Fruit fly (Drosophila melanogaster) whole organism, prepupa: ENCODE measurements around the gene Pdf.

Source experiments
- Blimp-1 ChIP-seq: fragments of 200-800 bp; sonication (Bioruptor generic); optimal IDR thresholded peaks from 3 replicates; lab custom pipeline; 2017; ENCODE audit warnings: missing biosample characterization, missing genetic modification characterization, mild to moderate bottlenecking, moderate library complexity, missing genetic modification reagents
- CG10631 ChIP-seq: fragments of 200-800 bp; sonication (Bioruptor generic); optimal IDR thresholded peaks from 2 replicates; lab custom pipeline; 2016; ENCODE audit warnings: missing biosample characterization, missing genetic modification characterization
- CG10669 ChIP-seq: fragments of 200-800 bp; sonication (Bioruptor generic); optimal IDR thresholded peaks from 3 replicates; lab custom pipeline; 2018; ENCODE audit warnings: missing biosample characterization, mild to moderate bottlenecking, missing genetic modification characterization, moderate library complexity
- CG11294 ChIP-seq: fragments of 200-800 bp; sonication (Bioruptor generic); IDR thresholded peaks from 2 replicates; pipeline ENCODE4 v1.3.6; 2022; ENCODE audit warnings: missing biosample characterization, missing genetic modification characterization
- CG11762 ChIP-seq: fragments of 200-800 bp; sonication (Bioruptor generic); optimal IDR thresholded peaks from 3 replicates; lab custom pipeline; 2016; ENCODE audit warnings: missing biosample characterization, missing genetic modification characterization; ENCODE audit not compliant: insufficient read depth
- CG15336 ChIP-seq: fragments of 200-800 bp; sonication (Bioruptor generic); IDR thresholded peaks from 2 replicates; pipeline ENCODE4 v1.3.6; 2022; ENCODE audit warnings: missing biosample characterization, missing genetic modification characterization
- CG1621 ChIP-seq: fragments of 200-800 bp; sonication (Bioruptor generic); optimal IDR thresholded peaks from 3 replicates; lab custom pipeline; 2018; ENCODE audit warnings: missing biosample characterization, mild to moderate bottlenecking, missing genetic modification characterization
- CG16779 ChIP-seq: fragments of 200-800 bp; sonication (Bioruptor generic); optimal IDR thresholded peaks from 3 replicates; lab custom pipeline; 2017; ENCODE audit warnings: missing biosample characterization, mild to moderate bottlenecking, missing genetic modification characterization
- CG3032 ChIP-seq: fragments of 200-800 bp; optimal IDR thresholded peaks from 2 replicates; lab custom pipeline; 2019; ENCODE audit warnings: missing biosample characterization, mild to moderate bottlenecking, missing genetic modification characterization, moderate library complexity
- CG31627 ChIP-seq: fragments of 200-800 bp; sonication (Bioruptor generic); optimal IDR thresholded peaks from 3 replicates; lab custom pipeline; 2016; ENCODE audit warnings: missing biosample characterization, missing genetic modification characterization
- CG32006 ChIP-seq: fragments of 200-800 bp; sonication (Bioruptor generic); optimal IDR thresholded peaks from 3 replicates; lab custom pipeline; 2017; ENCODE audit warnings: missing biosample characterization, mild to moderate bottlenecking, missing genetic modification characterization
- CG34406 ChIP-seq: fragments of 200-800 bp; sonication (Bioruptor generic); optimal IDR thresholded peaks from 3 replicates; lab custom pipeline; 2016; ENCODE audit warnings: missing biosample characterization, missing genetic modification characterization
- CG4318 ChIP-seq: fragments of 200-800 bp; sonication (Bioruptor generic); optimal IDR thresholded peaks from 3 replicates; lab custom pipeline; 2017; ENCODE audit warnings: missing biosample characterization, mild to moderate bottlenecking, missing genetic modification characterization
- CG6163 ChIP-seq: fragments of 200-800 bp; sonication (Bioruptor generic); IDR thresholded peaks from 3 replicates; pipeline ENCODE4 v1.3.6; 2022; ENCODE audit warnings: missing biosample characterization, missing genetic modification characterization
- CG6276 ChIP-seq: fragments of 200-800 bp; sonication (Bioruptor generic); optimal IDR thresholded peaks from 2 replicates; lab custom pipeline; 2017; ENCODE audit warnings: missing biosample characterization, mild to moderate bottlenecking, missing genetic modification characterization
- CG6792 ChIP-seq: fragments of 200-800 bp; sonication (Bioruptor generic); optimal IDR thresholded peaks from 3 replicates; lab custom pipeline; 2016; ENCODE audit warnings: missing biosample characterization, missing genetic modification characterization
- CG6854 ChIP-seq: fragments of 200-800 bp; sonication (Bioruptor generic); optimal IDR thresholded peaks from 2 replicates; lab custom pipeline; 2017; ENCODE audit warnings: missing biosample characterization, mild to moderate bottlenecking, missing genetic modification characterization
- CG7368 ChIP-seq: fragments of 200-800 bp; sonication (Bioruptor generic); optimal IDR thresholded peaks from 3 replicates; lab custom pipeline; 2016; ENCODE audit warnings: missing biosample characterization, missing genetic modification characterization
- CG8119 ChIP-seq: fragments of 200-800 bp; sonication (Bioruptor generic); IDR thresholded peaks from 3 replicates; pipeline ENCODE4 v1.3.6; 2022; ENCODE audit warnings: missing biosample characterization, missing genetic modification characterization
- CG8319 ChIP-seq: fragments of 200-800 bp; sonication (Bioruptor generic); optimal IDR thresholded peaks from 3 replicates; lab custom pipeline; 2016; ENCODE audit warnings: missing biosample characterization, missing genetic modification characterization
- CG8632 ChIP-seq: fragments of 200-800 bp; sonication (Bioruptor generic); optimal IDR thresholded peaks from 3 replicates; lab custom pipeline; 2016; ENCODE audit warnings: missing biosample characterization, missing genetic modification characterization
- Eip75B ChIP-seq: fragments of 200-800 bp; sonication (Bioruptor generic); optimal IDR thresholded peaks from 3 replicates; lab custom pipeline; 2016; ENCODE audit warnings: missing biosample characterization, missing genetic modification characterization
- Eip78C ChIP-seq: fragments of 200-800 bp; sonication (Bioruptor generic); peaks from one replicate; lab custom pipeline; 2016; ENCODE audit warnings: missing biosample characterization, missing genetic modification characterization
- Eip93F ChIP-seq: fragments of 200-800 bp; sonication (Bioruptor generic); optimal IDR thresholded peaks from 2 replicates; lab custom pipeline; 2016; ENCODE audit warnings: missing biosample characterization, mild to moderate bottlenecking, missing genetic modification characterization
- Ets21C ChIP-seq: fragments of 200-800 bp; sonication (Bioruptor generic); optimal IDR thresholded peaks from 3 replicates; lab custom pipeline; 2016; ENCODE audit warnings: missing biosample characterization, missing genetic modification characterization
- Hr38 ChIP-seq: sonication (Bioruptor generic); optimal IDR thresholded peaks from 2 replicates; lab custom pipeline; 2016; ENCODE audit warnings: missing biosample characterization, missing genetic modification characterization
- Hr39 ChIP-seq: fragments of 200-800 bp; sonication (Bioruptor generic); optimal IDR thresholded peaks from 2 replicates; lab custom pipeline; 2016; ENCODE audit warnings: missing biosample characterization, missing genetic modification characterization
- Hr4 ChIP-seq: fragments of 200-800 bp; sonication (Bioruptor generic); optimal IDR thresholded peaks from 3 replicates; lab custom pipeline; 2016; ENCODE audit warnings: missing biosample characterization, missing genetic modification characterization
- Lpt ChIP-seq: fragments of 200-800 bp; sonication (Bioruptor generic); optimal IDR thresholded peaks from 3 replicates; lab custom pipeline; 2016; ENCODE audit warnings: missing biosample characterization, missing genetic modification characterization
- Met ChIP-seq: fragments of 200-800 bp; sonication (Bioruptor generic); optimal IDR thresholded peaks from 3 replicates; lab custom pipeline; 2016; ENCODE audit warnings: missing biosample characterization, missing genetic modification characterization
- OdsH ChIP-seq: fragments of 200-800 bp; sonication (Bioruptor generic); optimal IDR thresholded peaks from 3 replicates; lab custom pipeline; 2016; ENCODE audit warnings: missing biosample characterization, missing genetic modification characterization
- Sox102F ChIP-seq: fragments of 200-800 bp; sonication (Bioruptor generic); optimal IDR thresholded peaks from 2 replicates; lab custom pipeline; 2016; ENCODE audit warnings: missing biosample characterization, mild to moderate bottlenecking, missing genetic modification characterization
- Sox15 ChIP-seq: fragments of 200-800 bp; sonication (Bioruptor generic); optimal IDR thresholded peaks from 3 replicates; lab custom pipeline; 2016; ENCODE audit warnings: missing biosample characterization, missing genetic modification characterization
- achi ChIP-seq: fragments of 200-800 bp; sonication (Bioruptor generic); optimal IDR thresholded peaks from 3 replicates; lab custom pipeline; 2016; ENCODE audit warnings: missing biosample characterization, missing genetic modification characterization
- cyc ChIP-seq: fragments of 200-800 bp; sonication (Bioruptor generic); optimal IDR thresholded peaks from 3 replicates; lab custom pipeline; 2016; ENCODE audit warnings: missing biosample characterization, missing genetic modification characterization
- dac ChIP-seq: fragments of 200-800 bp; sonication (Bioruptor generic); optimal IDR thresholded peaks from 2 replicates; lab custom pipeline; 2017; ENCODE audit warnings: missing biosample characterization, mild to moderate bottlenecking, missing genetic modification characterization
- dsx ChIP-seq: fragments of 200-800 bp; optimal IDR thresholded peaks from 3 replicates; lab custom pipeline; 2019; ENCODE audit warnings: missing biosample characterization, mild to moderate bottlenecking, missing genetic modification characterization, moderate library complexity; ENCODE audit not compliant: poor library complexity, severe bottlenecking
- eg ChIP-seq: fragments of 200-800 bp; sonication (Bioruptor generic); IDR thresholded peaks from 3 replicates; pipeline ENCODE4 v1.3.6; 2022; ENCODE audit warnings: missing biosample characterization, missing genetic modification characterization
- esn ChIP-seq: fragments of 200-800 bp; sonication (Bioruptor generic); optimal IDR thresholded peaks from 2 replicates; lab custom pipeline; 2016; ENCODE audit warnings: missing biosample characterization, mild to moderate bottlenecking, missing genetic modification characterization, moderate library complexity
- fd59A ChIP-seq: fragments of 200-800 bp; sonication (Bioruptor generic); optimal IDR thresholded peaks from 2 replicates; lab custom pipeline; 2017; ENCODE audit warnings: missing biosample characterization, mild to moderate bottlenecking, missing genetic modification characterization, missing genetic modification reagents
- fd85E ChIP-seq: fragments of 200-800 bp; sonication (Bioruptor generic); optimal IDR thresholded peaks from 3 replicates; lab custom pipeline; 2016; ENCODE audit warnings: missing biosample characterization, missing genetic modification characterization
- fkh ChIP-seq: fragments of 200-800 bp; sonication (Bioruptor generic); optimal IDR thresholded peaks from 3 replicates; lab custom pipeline; 2017; ENCODE audit warnings: missing biosample characterization, mild to moderate bottlenecking, missing genetic modification characterization, moderate library complexity
- net ChIP-seq: fragments of 200-800 bp; sonication (Bioruptor generic); optimal IDR thresholded peaks from 3 replicates; lab custom pipeline; 2016; ENCODE audit warnings: missing biosample characterization, missing genetic modification characterization
- pdm3 ChIP-seq: fragments of 200-800 bp; sonication (Bioruptor generic); optimal IDR thresholded peaks from 3 replicates; lab custom pipeline; 2016; ENCODE audit warnings: missing biosample characterization, missing genetic modification characterization
- ss ChIP-seq, 2 experiments: fragments of 200-800 bp; sonication (Bioruptor generic); optimal IDR thresholded peaks; 2 replicates in 1 of 2; 3 replicates in 1 of 2; lab custom pipeline; 2017 to 2018; ENCODE audit warnings: mild to moderate bottlenecking in 2 of 2, missing biosample characterization in 2 of 2, missing genetic modification characterization in 2 of 2, moderate library complexity in 1 of 2
- svp ChIP-seq: fragments of 200-800 bp; sonication (Bioruptor generic); peaks from one replicate; lab custom pipeline; 2016; ENCODE audit warnings: missing biosample characterization, missing genetic modification characterization
- topi ChIP-seq: fragments of 200-800 bp; sonication (Bioruptor generic); optimal IDR thresholded peaks from 3 replicates; lab custom pipeline; 2016; ENCODE audit warnings: missing biosample characterization, missing genetic modification characterization
- vri ChIP-seq: fragments of 200-800 bp; sonication (Bioruptor generic); optimal IDR thresholded peaks from 3 replicates; lab custom pipeline; 2016; ENCODE audit warnings: missing biosample characterization, mild to moderate bottlenecking, missing genetic modification characterization

The Pdf gene

dm6 chr3R:26489456-26489855, 33.5 kb upstream of the Pdf start (continued):
- peak; percentile 65 for TF ChIP-seq Hr39 (GFP tag; lab: Kevin White, UChicago)
- TF ChIP-seq dac, result peak; percentile 48
- TF ChIP-seq cyc (GFP tag; lab: Kevin White, UChicago), result peak; percentile 73
- TF ChIP-seq svp (GFP tag; lab: Kevin White, UChicago), result peak; percentile 77
- TF ChIP-seq dsx (GFP tag; lab: Kevin White, UChicago), result peak; percentile 65
- peak; percentile 77 for TF ChIP-seq CG32006 (GFP tag; lab: Kevin White, UChicago)
- TF ChIP-seq Hr4 (GFP tag; lab: Kevin White, UChicago), result peak; percentile 75
- TF ChIP-seq CG10631 (GFP tag; lab: Kevin White, UChicago), result peak; percentile 83

DNA sequence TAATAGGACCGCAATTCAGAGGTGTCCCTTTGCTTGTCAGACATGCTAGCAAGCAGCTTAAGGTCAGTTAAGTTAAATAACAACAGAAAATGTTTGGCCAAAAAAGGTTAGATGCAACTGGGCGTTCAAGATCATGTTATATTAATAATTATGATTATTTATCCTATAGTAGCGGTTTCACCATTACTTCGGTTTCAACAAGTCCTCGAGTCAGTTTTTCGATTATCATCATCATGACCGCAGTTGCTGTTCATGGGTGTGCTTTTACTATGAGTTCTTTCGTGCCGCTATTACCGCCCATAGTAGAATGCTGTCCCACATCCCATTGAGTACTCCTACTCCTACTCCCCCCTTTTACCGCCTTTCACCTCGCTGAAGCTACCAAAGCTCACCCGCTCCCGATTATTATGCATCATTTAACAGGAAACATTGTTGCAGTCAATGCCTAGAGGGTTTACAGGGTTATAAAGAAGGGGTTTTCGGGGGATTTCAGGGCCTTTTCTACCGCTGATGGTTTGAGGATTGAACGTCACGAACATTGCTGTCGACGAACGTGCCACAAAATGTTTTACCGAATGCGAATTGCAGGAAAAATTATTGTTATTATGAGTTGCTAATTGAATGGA, 29.4 kb upstream of the Pdf start:
- TF ChIP-seq CG7368 (GFP tag; lab: Kevin White, UChicago) (no peak), Eip78C (GFP tag; lab: Kevin White, UChicago) (peak; percentile 65), CG16779 (tag; lab: Kevin White, UChicago) (no peak), Met (GFP tag; lab: Kevin White, UChicago) (no peak), CG34406 (no peak), dac (no peak), Sox102F (GFP tag; lab: Kevin White, UChicago) (no peak), Ets21C (GFP tag; lab: Kevin White, UChicago) (no peak), Hr38 (GFP tag; lab: Kevin White, UChicago) (no peak), CG11762 (no peak), CG10631 (GFP tag; lab: Kevin White, UChicago) (peak; percentile 17), CG32006 (GFP tag; lab: Kevin White, UChicago) (peak; percentile 46), CG3032 (tag; lab: Kevin White, UChicago) (peak; percentile 3), fd59A (GFP tag; lab: Kevin White, UChicago) (peak; percentile 5), Eip93F (GFP tag; lab: Kevin White, UChicago) (no peak), eg (GFP tag; lab: Robert Waterston, UW) (no peak), CG11294 (GFP tag; lab: Robert Waterston, UW) (no peak), achi (GFP tag; lab: Kevin White, UChicago) (no peak), esn (GFP tag; lab: Kevin White, UChicago) (no peak), CG15336 (GFP tag; lab: Robert Waterston, UW) (no peak; the same call in 1 of the 2 replicates), Lpt (GFP tag; lab: Kevin White, UChicago) (no peak), Sox15 (GFP tag; lab: Kevin White, UChicago) (no peak), fd85E (no peak), CG1621 (tag; lab: Kevin White, UChicago) (no peak), vri (GFP tag; lab: Kevin White, UChicago) (no peak), fkh (GFP tag; lab: Kevin White, UChicago) (no peak), CG4318 (GFP tag; lab: Kevin White, UChicago) (no peak), CG8632 (GFP tag; lab: Kevin White, UChicago) (no peak), OdsH (GFP tag; lab: Kevin White, UChicago) (peak; percentile 2), Hr4 (GFP tag; lab: Kevin White, UChicago) (no peak), CG10669 (GFP tag; lab: Kevin White, UChicago) (peak; percentile 31), Eip75B (GFP tag; lab: Kevin White, UChicago) (no peak), CG6163 (GFP tag; lab: Robert Waterston, UW) (0 out of 3 replicates have a peak, but pooled peaks have one; percentile 6), CG31627 (no peak), CG8119 (GFP tag; lab: Robert Waterston, UW) (0 out of 3 replicates have a peak, but pooled peaks have one; percentile 32), Hr39 (GFP tag; lab: Kevin White, UChicago) (no peak), Blimp-1 (GFP tag; lab: Kevin White, UChicago) (no peak), CG6276 (GFP tag; lab: Kevin White, UChicago) (no peak), topi (no peak), net (GFP tag; lab: Kevin White, UChicago) (no peak), svp (GFP tag; lab: Kevin White, UChicago) (peak; percentile 61), ss (GFP tag; optimal IDR thresholded peaks at IDR 0.05; lab: Kevin White, UChicago) (peak in 1 of 2 experiments; percentile 30), pdm3 (GFP tag; lab: Kevin White, UChicago) (no peak), CG6792 (GFP tag; lab: Kevin White, UChicago) (peak; percentile 14), CG6854 (GFP tag; lab: Kevin White, UChicago) (no peak), CG8319 (GFP tag; lab: Kevin White, UChicago) (no peak)
